Worm (Caenorhabditis elegans): ENCODE results near the gene H14E04.2.

Gene H14E04.2

ce11 chrIII:2375918-2376317 is at the start of gene H14E04.2 (continued):
- no peak for TF ChIP-seq nhr-42 (GFP tag; IDR thresholded peaks at IDR 0.05)
- no peak for TF ChIP-seq F26F4.8 (GFP tag; conservative IDR thresholded peaks at IDR 0.05)
- peak; percentile 67 for TF ChIP-seq lin-13 (GFP tag; optimal IDR thresholded peaks at IDR 0.05)
- TF ChIP-seq R02D3.7 (tag; optimal IDR thresholded peaks at IDR 0.05) = no peak
- no peak for TF ChIP-seq jun-1 (tag; optimal IDR thresholded peaks at IDR 0.05)
- TF ChIP-seq ceh-28 (tag; optimal IDR thresholded peaks at IDR 0.05) = no peak
- no peak for TF ChIP-seq pqm-1 (tag; optimal IDR thresholded peaks at IDR 0.05)
- no peak for TF ChIP-seq unc-130 (GFP tag; optimal IDR thresholded peaks at IDR 0.05)
- no peak for TF ChIP-seq ceh-82 (tag; optimal IDR thresholded peaks at IDR 0.05)
- TF ChIP-seq ceh-62 (tag; optimal IDR thresholded peaks at IDR 0.05) = no peak
- no peak for TF ChIP-seq ama-1 (optimal IDR thresholded peaks at IDR 0.05)
- no peak for TF ChIP-seq lim-7 (GFP tag; IDR thresholded peaks at IDR 0.05)
- no peak for TF ChIP-seq zfp-3 (GFP tag; conservative IDR thresholded peaks at IDR 0.05)
- peak; percentile 35; the same call in 1 of the 2 replicates for TF ChIP-seq pha-4 (GFP tag; IDR thresholded peaks at IDR 0.05)
- TF ChIP-seq pha-4 (tag; optimal IDR thresholded peaks at IDR 0.05) = no peak
- peak; percentile 26 for TF ChIP-seq nhr-6 (tag; optimal IDR thresholded peaks at IDR 0.05)
- no peak for TF ChIP-seq hmg-1.1 (GFP tag; IDR thresholded peaks at IDR 0.05)
- no peak for TF ChIP-seq snpc-4 (tag; optimal IDR thresholded peaks at IDR 0.05)
- no peak for TF ChIP-seq nhr-41 (GFP tag; IDR thresholded peaks at IDR 0.05)
- no peak for TF ChIP-seq mdl-1 (tag; optimal IDR thresholded peaks at IDR 0.05)
- TF ChIP-seq ZK546.5 (tag; optimal IDR thresholded peaks at IDR 0.05) = no peak
- TF ChIP-seq mep-1 (tag; optimal IDR thresholded peaks at IDR 0.05) = peak; percentile 59
- peak; percentile 87 for TF ChIP-seq aha-1 (tag)
- TF ChIP-seq D1046.2 (GFP tag; IDR thresholded peaks at IDR 0.05) = no peak
- TF ChIP-seq lin-1 (GFP tag; IDR thresholded peaks at IDR 0.05) = no peak
- TF ChIP-seq Y5F2A.4 (GFP tag; optimal IDR thresholded peaks at IDR 0.05) = no peak
- peak; percentile 97 for TF ChIP-seq T20F7.1 (GFP tag; optimal IDR thresholded peaks at IDR 0.05)
- no peak for TF ChIP-seq daf-12 (tag; optimal IDR thresholded peaks at IDR 0.05)
- TF ChIP-seq ZK337.2 (GFP tag; IDR thresholded peaks at IDR 0.05) = no peak
- TF ChIP-seq lin-29 (GFP tag; IDR thresholded peaks at IDR 0.05) = no peak
- no peak for TF ChIP-seq F37D6.2 (tag; optimal IDR thresholded peaks at IDR 0.05)
- no peak for TF ChIP-seq nhr-48 (tag; optimal IDR thresholded peaks at IDR 0.05)
- TF ChIP-seq rbr-2 (tag; optimal IDR thresholded peaks at IDR 0.05) = peak; percentile 44
- no peak for TF ChIP-seq egl-27 (tag; optimal IDR thresholded peaks at IDR 0.05)
- TF ChIP-seq skn-1 (tag; optimal IDR thresholded peaks at IDR 0.05) = no peak
- no peak for TF ChIP-seq set-16 (GFP tag; IDR thresholded peaks at IDR 0.05)
- TF ChIP-seq saeg-2 (GFP tag; IDR thresholded peaks at IDR 0.05) = no peak
- no peak for TF ChIP-seq T26A8.4 (GFP tag; IDR thresholded peaks at IDR 0.05)
- TF ChIP-seq unc-39 (tag; optimal IDR thresholded peaks at IDR 0.05) = no peak
- TF ChIP-seq snpc-1.2 (GFP tag; IDR thresholded peaks at IDR 0.05) = no peak
- TF ChIP-seq tag-97 (GFP tag; IDR thresholded peaks at IDR 0.05) = no peak
- no peak for TF ChIP-seq zip-2 (tag; optimal IDR thresholded peaks at IDR 0.05)
- no peak for TF ChIP-seq lin-15B (tag; optimal IDR thresholded peaks at IDR 0.05)
- TF ChIP-seq lir-3 (tag; optimal IDR thresholded peaks at IDR 0.05) = no peak
- TF ChIP-seq vab-7 (GFP tag; IDR thresholded peaks at IDR 0.05) = no peak

ce11 chrIII:2328612-2329011 is 47.4 kb upstream of the H14E04.2 start:
- no peak for TF ChIP-seq egl-43 (GFP tag; IDR thresholded peaks at IDR 0.05)
- TF ChIP-seq nhr-42 (GFP tag; IDR thresholded peaks at IDR 0.05) = no peak
- TF ChIP-seq unc-62 (GFP tag; optimal IDR thresholded peaks at IDR 0.05 in 1 of 2) = peak in 1 of 2 experiments; percentile 61
- TF ChIP-seq unc-62 (tag; optimal IDR thresholded peaks at IDR 0.05) = no peak
- TF ChIP-seq ama-1 (optimal IDR thresholded peaks at IDR 0.05) = no peak
- TF ChIP-seq nhr-25 (tag; optimal IDR thresholded peaks at IDR 0.05; ENCODE audit: borderline replicate concordance, insufficient read depth) = no peak
- TF ChIP-seq nhr-77 (tag; optimal IDR thresholded peaks at IDR 0.05) = no peak
- TF ChIP-seq cey-2 (tag; optimal IDR thresholded peaks at IDR 0.05; ENCODE audit: borderline replicate concordance, insufficient read depth) = no peak
- no peak for TF ChIP-seq php-3 (GFP tag; IDR thresholded peaks at IDR 0.05)
- no peak for TF ChIP-seq egl-27 (tag; optimal IDR thresholded peaks at IDR 0.05)
- TF ChIP-seq F10B5.3 (tag; optimal IDR thresholded peaks at IDR 0.05) = no peak
- no peak for TF ChIP-seq nhr-48 (tag; optimal IDR thresholded peaks at IDR 0.05)
- TF ChIP-seq mdl-1 (tag; optimal IDR thresholded peaks at IDR 0.05) = no peak
- peak; percentile 85 for TF ChIP-seq ceh-28 (tag; optimal IDR thresholded peaks at IDR 0.05)
- TF ChIP-seq madf-5 (GFP tag; IDR thresholded peaks at IDR 0.05) = no peak
